Fruit fly (Drosophila melanogaster) Kc167 (cell line): ENCODE measurements around the gene Zif.

Source experiments
- Sin3A ChIP-seq: fragments of >200 bp; optimal IDR thresholded peaks from 2 replicates; lab custom pipeline; 2018; ENCODE audit warnings: missing external identifiers
- h ChIP-seq: fragments of >200 bp; optimal IDR thresholded peaks from 3 replicates; lab custom pipeline; 2018; ENCODE audit warnings: missing external identifiers
- psq ChIP-seq: fragments of >200 bp; optimal IDR thresholded peaks from 2 replicates; lab custom pipeline; 2017; ENCODE audit warnings: missing external identifiers
- ttk ChIP-seq: sonication (Bioruptor generic); optimal IDR thresholded peaks from 2 replicates; lab custom pipeline; 2017; ENCODE audit warnings: missing external identifiers

DNA sequence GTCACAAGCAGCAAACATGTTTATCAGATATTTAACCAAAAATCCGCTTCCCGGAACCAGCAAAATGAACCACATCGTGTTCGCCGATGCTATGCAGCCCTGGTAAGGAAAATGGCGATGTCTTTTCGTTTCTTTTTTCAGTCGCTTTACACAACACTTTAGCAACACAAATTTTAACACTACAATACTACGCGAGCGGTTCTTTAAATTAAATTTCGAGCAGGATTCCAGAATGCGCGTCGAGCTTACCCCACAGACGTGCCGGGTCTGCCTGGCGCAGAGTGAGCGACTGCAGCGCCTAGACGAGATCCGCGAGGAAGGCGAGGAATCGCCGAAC is at the start of gene Zif:
- TF ChIP-seq psq (lab: Kevin White, UChicago) (no peak), h (no peak), Sin3A (lab: Kevin White, UChicago) (no peak), ttk (lab: Kevin White, UChicago) (no peak)
